Fruit fly (Drosophila melanogaster): ENCODE data around the gene CRMP.

Gene CRMP

DNA sequence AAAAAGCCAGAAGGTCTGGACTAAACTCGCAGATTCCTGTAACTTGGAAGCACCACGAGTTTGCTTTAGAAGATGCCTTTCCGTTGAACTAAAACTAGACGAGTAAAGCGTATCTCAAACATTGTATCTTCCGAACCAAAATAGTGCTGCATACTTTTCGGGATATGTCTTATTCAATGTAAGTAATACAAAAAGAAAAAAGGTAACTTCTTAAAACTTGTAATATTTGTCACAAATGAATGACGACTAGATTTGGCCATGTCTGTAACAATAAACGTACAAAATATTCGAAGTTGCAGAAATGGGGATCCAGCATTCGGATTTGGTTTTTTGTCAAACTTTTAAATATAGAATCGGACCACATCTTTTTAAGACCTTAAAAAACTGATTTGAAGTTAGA is 24.0 kb downstream of the CRMP start (continued):
- peak; percentile 11 for TF ChIP-seq nom (GFP tag; optimal IDR thresholded peaks at IDR 0.05)
- TF ChIP-seq tll (GFP tag; optimal IDR thresholded peaks at IDR 0.05): no peak
- no peak for TF ChIP-seq Eip74EF (GFP tag; optimal IDR thresholded peaks at IDR 0.05)
- peak; percentile 73 for TF ChIP-seq CG15073 (GFP tag; optimal IDR thresholded peaks at IDR 0.05)
- peak; percentile 33 for TF ChIP-seq HmgZ (tag; optimal IDR thresholded peaks at IDR 0.05)
- TF ChIP-seq CG31224 (GFP tag; IDR thresholded peaks at IDR 0.05): no peak

DNA sequence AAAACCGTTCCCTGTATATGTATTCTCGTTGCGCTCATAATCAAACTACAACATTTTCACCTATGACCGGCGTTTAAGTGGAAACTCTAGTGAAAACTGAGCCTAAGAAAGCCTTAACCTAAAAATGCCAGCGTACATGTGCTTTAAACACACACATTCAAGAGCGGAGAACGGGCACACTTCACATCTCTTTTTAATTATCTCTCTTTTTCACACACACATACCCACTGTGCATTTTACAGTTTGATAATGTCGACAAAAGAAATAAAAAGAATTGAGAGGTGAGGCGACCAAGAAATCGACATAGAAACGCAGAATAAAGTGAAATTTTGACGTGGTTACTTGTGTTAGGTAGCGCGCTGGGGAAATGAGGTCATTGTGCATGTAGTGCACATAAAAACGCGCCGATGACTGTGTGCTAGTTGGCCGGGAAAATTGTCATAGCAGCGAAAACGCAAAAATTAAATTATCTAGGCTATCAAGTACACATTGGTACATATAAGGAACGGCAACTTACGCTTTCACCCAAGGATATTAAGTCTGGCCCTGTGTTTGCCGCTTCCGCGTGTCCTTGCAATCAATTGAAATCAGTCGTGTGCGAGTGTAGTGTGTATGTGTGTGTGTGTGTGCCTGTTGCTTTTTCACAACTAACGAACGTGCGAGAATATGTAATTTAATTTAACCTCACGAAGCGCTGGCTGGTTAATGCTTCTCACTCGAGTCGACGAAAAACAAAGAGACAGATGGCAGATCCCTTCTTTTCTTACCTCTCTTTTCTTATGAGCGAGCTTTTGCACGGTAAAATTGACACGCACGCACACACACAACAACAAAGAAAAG is 28.8 kb downstream of the CRMP start:
- TF ChIP-seq pzg (GFP tag; optimal IDR thresholded peaks at IDR 0.05): no peak
- TF ChIP-seq pros (GFP tag; optimal IDR thresholded peaks at IDR 0.05): no peak
- peak; percentile 9 for TF ChIP-seq CG17359 (tag; optimal IDR thresholded peaks at IDR 0.05)
- TF ChIP-seq CG5245 (GFP tag; optimal IDR thresholded peaks at IDR 0.05): no peak
- peak; percentile 86 for TF ChIP-seq scrt (GFP tag; optimal IDR thresholded peaks at IDR 0.05)
- TF ChIP-seq sens (GFP tag): peak; percentile 35
- no peak for TF ChIP-seq Sox102F (GFP tag; optimal IDR thresholded peaks at IDR 0.05)
- peak; percentile 58 for TF ChIP-seq gfzf (GFP tag; optimal IDR thresholded peaks at IDR 0.05)
- TF ChIP-seq Hr39 (optimal IDR thresholded peaks at IDR 0.05): no peak
- TF ChIP-seq Poxn (GFP tag; IDR thresholded peaks at IDR 0.05): no peak
- no peak for TF ChIP-seq CG7357 (GFP tag; IDR thresholded peaks at IDR 0.05)
- no peak for TF ChIP-seq Xrp1 (GFP tag; IDR thresholded peaks at IDR 0.05)
- no peak for TF ChIP-seq MBD-R2 (GFP tag; IDR thresholded peaks at IDR 0.05)
- TF ChIP-seq bsh (GFP tag; optimal IDR thresholded peaks at IDR 0.05): no peak
- no peak for TF ChIP-seq p53 (GFP tag; optimal IDR thresholded peaks at IDR 0.05)
- no peak for TF ChIP-seq CG14710 (tag; optimal IDR thresholded peaks at IDR 0.05)
- peak in 1 of 2 experiments; percentile 33 for TF ChIP-seq Trl (optimal IDR thresholded peaks at IDR 0.05)
- no peak for TF ChIP-seq Trl (GFP tag; optimal IDR thresholded peaks at IDR 0.05)
- peak; percentile 97 for TF ChIP-seq bigmax (GFP tag; optimal IDR thresholded peaks at IDR 0.05)
- TF ChIP-seq MESR4 (GFP tag; optimal IDR thresholded peaks at IDR 0.05): no peak
- TF ChIP-seq CG2712 (tag; optimal IDR thresholded peaks at IDR 0.05): peak; percentile 27
- no peak for TF ChIP-seq CG42726 (GFP tag; IDR thresholded peaks at IDR 0.05; ENCODE audit: partially characterized antibody)
- TF ChIP-seq Myb (GFP tag; optimal IDR thresholded peaks at IDR 0.05): no peak
- peak; percentile 75 for TF ChIP-seq YL-1 (GFP tag; optimal IDR thresholded peaks at IDR 0.05)
- TF ChIP-seq tll (GFP tag; optimal IDR thresholded peaks at IDR 0.05): no peak
- TF ChIP-seq HmgZ (tag; optimal IDR thresholded peaks at IDR 0.05): peak; percentile 13
- TF ChIP-seq CG9797 (GFP tag; optimal IDR thresholded peaks at IDR 0.05): peak; percentile 62
- no peak for TF ChIP-seq Awh (GFP tag; IDR thresholded peaks at IDR 0.05)
- peak; percentile 22 for TF ChIP-seq CG1603 (tag; optimal IDR thresholded peaks at IDR 0.05)
- TF ChIP-seq D (optimal IDR thresholded peaks at IDR 0.05): peak; percentile 78
- TF ChIP-seq D (GFP tag; optimal IDR thresholded peaks at IDR 0.05): no peak
- TF ChIP-seq CG15073 (GFP tag; optimal IDR thresholded peaks at IDR 0.05): no peak
- no peak for TF ChIP-seq CG11093 (GFP tag; IDR thresholded peaks at IDR 0.05)
- TF ChIP-seq ac (GFP tag; optimal IDR thresholded peaks at IDR 0.05): no peak
- TF ChIP-seq CG8944 (GFP tag; optimal IDR thresholded peaks at IDR 0.05): no peak
- no peak for TF ChIP-seq Asciz (GFP tag; optimal IDR thresholded peaks at IDR 0.05)
- no peak for TF ChIP-seq run (tag; optimal IDR thresholded peaks at IDR 0.05)
- TF ChIP-seq CG17361 (GFP tag; IDR thresholded peaks at IDR 0.05): no peak
- TF ChIP-seq lov (optimal IDR thresholded peaks at IDR 0.05): no peak
- TF ChIP-seq lov (GFP tag; IDR thresholded peaks at IDR 0.05): no peak
- TF ChIP-seq CG17912 (GFP tag; optimal IDR thresholded peaks at IDR 0.05): peak; percentile 61
- no peak for TF ChIP-seq ftz-f1 (GFP tag; optimal IDR thresholded peaks at IDR 0.05)
- peak; percentile 21 for TF ChIP-seq stwl (tag; optimal IDR thresholded peaks at IDR 0.05)
- no peak for TF ChIP-seq CG2116 (GFP tag; optimal IDR thresholded peaks at IDR 0.05)
- no peak for TF ChIP-seq CG31224 (GFP tag; IDR thresholded peaks at IDR 0.05)
